Worm (Caenorhabditis elegans): Measurements from ENCODE around the gene F56D6.6.

DNA sequence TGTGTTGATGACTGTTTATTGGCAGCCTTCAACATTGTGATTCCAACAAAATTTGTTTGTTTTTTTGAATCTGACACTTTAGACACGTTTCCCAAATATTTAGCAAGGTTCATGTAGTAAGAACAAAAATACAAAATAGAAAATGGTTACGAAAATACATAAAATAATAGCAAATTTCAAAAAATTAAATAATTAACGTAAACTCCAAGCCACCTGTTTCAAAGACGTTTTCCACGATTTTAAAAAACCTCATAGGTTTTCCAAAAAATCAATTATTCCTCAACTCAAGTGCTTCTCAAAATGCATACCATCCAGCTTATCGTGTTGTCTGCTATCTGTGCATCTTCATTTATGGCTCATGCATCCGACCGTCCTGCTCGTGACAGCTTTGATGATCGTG, 14.3 kb downstream of the F56D6.6 start, which contains the start of gene F56D6.14:
- no peak for TF ChIP-seq lin-35 (GFP tag; optimal IDR thresholded peaks at IDR 0.05)
- TF ChIP-seq F39B2.1 (GFP tag; IDR thresholded peaks at IDR 0.05), result no peak
- TF ChIP-seq let-526 (GFP tag; IDR thresholded peaks at IDR 0.05), result no peak
- no peak for TF ChIP-seq lsl-1 (GFP tag; optimal IDR thresholded peaks at IDR 0.05)
- no peak for TF ChIP-seq ama-1 (optimal IDR thresholded peaks at IDR 0.05)
- no peak for TF ChIP-seq ama-1 (GFP tag; optimal IDR thresholded peaks at IDR 0.05)
- TF ChIP-seq lin-26 (GFP tag; IDR thresholded peaks at IDR 0.05), result no peak
- no peak for TF ChIP-seq nfya-2 (GFP tag; IDR thresholded peaks at IDR 0.05)

All from whole organism, young adult.